Fruit fly (Drosophila melanogaster) Kc167 (cell line): ENCODE measurements around the gene CG8010.

Experiments
- Myc ChIP-seq: fragments of >200 bp; optimal IDR thresholded peaks from 2 replicates; lab custom pipeline; 2017; ENCODE audit warnings: missing external identifiers
- Sin3A ChIP-seq: fragments of >200 bp; optimal IDR thresholded peaks from 2 replicates; lab custom pipeline; 2018; ENCODE audit warnings: missing external identifiers
- h ChIP-seq: fragments of >200 bp; optimal IDR thresholded peaks from 3 replicates; lab custom pipeline; 2018; ENCODE audit warnings: missing external identifiers
- insv ChIP-seq: fragments of >200 bp; optimal IDR thresholded peaks from 3 replicates; lab custom pipeline; 2018; ENCODE audit warnings: missing external identifiers
- psq ChIP-seq: fragments of >200 bp; optimal IDR thresholded peaks from 2 replicates; lab custom pipeline; 2017; ENCODE audit warnings: missing external identifiers
- ttk ChIP-seq: sonication (Bioruptor generic); optimal IDR thresholded peaks from 2 replicates; lab custom pipeline; 2017; ENCODE audit warnings: missing external identifiers

Gene CG8010

dm6 chrX:19229855-19230433 is 38.8 kb downstream of the CG8010 start:
- TF ChIP-seq insv (lab: Kevin White, UChicago) = no peak
- no peak for TF ChIP-seq Myc (lab: Kevin White, UChicago)
- TF ChIP-seq psq (lab: Kevin White, UChicago) = no peak
- TF ChIP-seq h (lab: Kevin White, UChicago) = no peak

- no peak for TF ChIP-seq h (lab: Kevin White, UChicago)
- TF ChIP-seq ttk (lab: Kevin White, UChicago) = no peak
- TF ChIP-seq Sin3A (lab: Kevin White, UChicago) = no peak
- no peak for TF ChIP-seq Myc (lab: Kevin White, UChicago)
- no peak for TF ChIP-seq insv (lab: Kevin White, UChicago)
- no peak for TF ChIP-seq psq (lab: Kevin White, UChicago)
These were observed 43.4 kb downstream of the CG8010 start for dm6 chrX:19225304-19225640.

- TF ChIP-seq Myc (lab: Kevin White, UChicago) (no peak), ttk (lab: Kevin White, UChicago) (no peak), h (lab: Kevin White, UChicago) (no peak), Sin3A (lab: Kevin White, UChicago) (no peak), psq (lab: Kevin White, UChicago) (no peak), insv (lab: Kevin White, UChicago) (no peak)
These were observed 44.0 kb downstream of the CG8010 start for dm6 chrX:19224580-19225303.

- TF ChIP-seq ttk (lab: Kevin White, UChicago) (no peak), Myc (lab: Kevin White, UChicago) (no peak), h (lab: Kevin White, UChicago) (no peak), Sin3A (lab: Kevin White, UChicago) (no peak), insv (lab: Kevin White, UChicago) (no peak), psq (lab: Kevin White, UChicago) (no peak)
These were observed 47.6 kb downstream of the CG8010 start for dm6 chrX:19220963-19221572.

dm6 chrX:19220415-19220814 is 48.3 kb downstream of the CG8010 start, which contains the start of gene CG7884:
Gene CG7884, plus strand, starts transcription at chrX:19220622.
- TF ChIP-seq h (lab: Kevin White, UChicago) (no peak), psq (lab: Kevin White, UChicago) (no peak), Myc (lab: Kevin White, UChicago) (no peak), ttk (lab: Kevin White, UChicago) (no peak), Sin3A (lab: Kevin White, UChicago) (no peak), insv (lab: Kevin White, UChicago) (no peak)

dm6 chrX:19216671-19217070 is 52.0 kb downstream of the CG8010 start:
- no peak for TF ChIP-seq insv (lab: Kevin White, UChicago)
- TF ChIP-seq psq (lab: Kevin White, UChicago) = no peak
- no peak for TF ChIP-seq Sin3A (lab: Kevin White, UChicago)
- no peak for TF ChIP-seq Myc (lab: Kevin White, UChicago)
- no peak for TF ChIP-seq h (lab: Kevin White, UChicago)
- TF ChIP-seq ttk (lab: Kevin White, UChicago) = no peak
